Worm (Caenorhabditis elegans) whole organism, midembryonic: ENCODE data around the gene B0310.6.

Source experiments
- T22C8.4 ChIP-seq: fragments of 200-800 bp; sonication (Bioruptor generic); IDR thresholded peaks from 2 replicates; pipeline ENCODE4 v1.3.6; 2022; ENCODE audit warnings: missing genetic modification characterization, missing compliant biosample characterization
- flt-1 ChIP-seq: fragments of 200-800 bp; sonication (Bioruptor generic); IDR thresholded peaks from 2 replicates; pipeline ENCODE4 v1.3.6; 2022; ENCODE audit warnings: missing genetic modification characterization, missing compliant biosample characterization
- med-1 ChIP-seq: sonication (generic microtip); optimal IDR thresholded peaks from 2 replicates; lab custom pipeline; 2017; ENCODE audit warnings: missing genetic modification characterization, mild to moderate bottlenecking, missing compliant biosample characterization, antibody characterized with exemption, missing genetic modification reagents; ENCODE audit not compliant: insufficient read depth
- ref-1 ChIP-seq: fragments of 200-800 bp; sonication (Bioruptor generic); conservative IDR thresholded peaks from 2 replicates; pipeline ENCODE4 v1.3.6; 2022; ENCODE audit warnings: missing genetic modification reagents, missing genetic modification characterization, missing compliant biosample characterization
- tab-1 ChIP-seq: fragments of 200-800 bp; sonication (Bioruptor generic); IDR thresholded peaks from 2 replicates; pipeline ENCODE4 v1.3.6; 2022; ENCODE audit warnings: missing genetic modification characterization, missing compliant biosample characterization
- ztf-23 ChIP-seq: fragments of 200-800 bp; sonication (Bioruptor generic); IDR thresholded peaks from 2 replicates; pipeline ENCODE4 v1.3.6; 2022; ENCODE audit warnings: missing genetic modification reagents, missing genetic modification characterization, missing compliant biosample characterization

- TF ChIP-seq med-1 (GFP tag; lab: Kevin White, UChicago) (no peak), T22C8.4 (GFP tag; lab: Robert Waterston, UW) (no peak), flt-1 (GFP tag; lab: Robert Waterston, UW) (no peak), ref-1 (GFP tag; lab: Robert Waterston, UW) (no peak), ztf-23 (GFP tag; lab: Robert Waterston, UW) (no peak), tab-1 (GFP tag; lab: Robert Waterston, UW) (no peak)
Observed at ce11 chrX:527663-528062, 3.1 kb downstream of the B0310.6 start.
